Worm (Caenorhabditis elegans): ENCODE results near the gene C46F9.5.

C46F9.5 gene

ce11 chrII:1895278-1895677 lies at the start of gene C46F9.5:
C46F9.5 (plus strand) TSS chrII:1895578.
- TF ChIP-seq ztf-28 (GFP tag; IDR thresholded peaks at IDR 0.05) (no peak), lin-40 (tag; optimal IDR thresholded peaks at IDR 0.05) (no peak)

ce11 chrII:1848109-1848508 lies 47.3 kb upstream of the C46F9.5 start, which contains the start of gene fbxb-97:
fbxb-97 (minus strand) TSS chrII:1848161.
- TF ChIP-seq lag-1 (GFP tag; IDR thresholded peaks at IDR 0.05) (no peak), hmg-1.2 (GFP tag; IDR thresholded peaks at IDR 0.05) (peak; percentile 20; the same call in 1 of the 2 replicates), mxl-1 (tag; optimal IDR thresholded peaks at IDR 0.05) (no peak), madf-6 (GFP tag; IDR thresholded peaks at IDR 0.05) (peak; percentile 42; the same call in 1 of the 2 replicates), F10E7.11 (tag; optimal IDR thresholded peaks at IDR 0.05) (no peak), dpff-1 (tag; optimal IDR thresholded peaks at IDR 0.05) (no peak), egl-18 (GFP tag; IDR thresholded peaks at IDR 0.05) (no peak), ets-4 (GFP tag; optimal IDR thresholded peaks at IDR 0.05) (no peak), F33H1.4 (GFP tag; IDR thresholded peaks at IDR 0.05) (no peak), hrde-1 (tag; optimal IDR thresholded peaks at IDR 0.05; ENCODE audit: borderline replicate concordance) (no peak), snpc-1.1 (tag; optimal IDR thresholded peaks at IDR 0.05; ENCODE audit: insufficient read depth) (no peak), nfyb-1 (GFP tag; IDR thresholded peaks at IDR 0.05) (no peak), sdz-38 (tag; optimal IDR thresholded peaks at IDR 0.05) (no peak), ceh-100 (GFP tag; IDR thresholded peaks at IDR 0.05) (no peak)

ce11 chrII:1850299-1850698 lies 45.1 kb upstream of the C46F9.5 start, which contains the start of gene fbxb-96:
fbxb-96 (minus strand) TSS chrII:1850399.
- TF ChIP-seq bed-1 (GFP tag; IDR thresholded peaks at IDR 0.05) (no peak), egrh-3 (GFP tag; IDR thresholded peaks at IDR 0.05) (no peak), unc-130 (GFP tag; optimal IDR thresholded peaks at IDR 0.05) (no peak), chd-7 (tag; optimal IDR thresholded peaks at IDR 0.05) (no peak), ccch-3 (GFP tag; optimal IDR thresholded peaks at IDR 0.05) (no peak), F57A8.1 (GFP tag; optimal IDR thresholded peaks at IDR 0.05) (no peak), aptf-3 (GFP tag; IDR thresholded peaks at IDR 0.05) (no peak), nhr-179 (tag; optimal IDR thresholded peaks at IDR 0.05) (no peak), fkh-3 (tag; optimal IDR thresholded peaks at IDR 0.05) (no peak), ets-4 (GFP tag; optimal IDR thresholded peaks at IDR 0.05) (no peak)

ce11 chrII:1850840-1851294 lies 44.5 kb upstream of the C46F9.5 start, which contains the start of gene C52E2.3:
C52E2.3 (plus strand) TSS chrII:1851244.
- no peak for TF ChIP-seq fkh-3 (tag; optimal IDR thresholded peaks at IDR 0.05)

ce11 chrII:1851716-1852115 lies 43.7 kb upstream of the C46F9.5 start:
- TF ChIP-seq F37B4.10 (GFP tag; IDR thresholded peaks at IDR 0.05) (no peak), ztf-26 (tag; optimal IDR thresholded peaks at IDR 0.05) (peak; percentile 7), dpff-1 (tag; optimal IDR thresholded peaks at IDR 0.05) (no peak), mcd-1 (GFP tag; IDR thresholded peaks at IDR 0.05) (0 out of 2 replicates have a peak, but pooled peaks have one; percentile 21), him-1 (tag; optimal IDR thresholded peaks at IDR 0.05) (no peak), K11D2.4 (GFP tag; IDR thresholded peaks at IDR 0.05) (no peak), tbp1 (GFP tag; optimal IDR thresholded peaks at IDR 0.05) (peak; percentile 42), nfyb-1 (GFP tag; IDR thresholded peaks at IDR 0.05) (peak; percentile 45; the same call in 1 of the 2 replicates), ztf-22 (GFP tag; optimal IDR thresholded peaks at IDR 0.05) (peak; percentile 82), madf-3 (GFP tag; IDR thresholded peaks at IDR 0.05) (no peak), dox-1 (GFP tag; IDR thresholded peaks at IDR 0.05) (peak; percentile 73), nhr-80 (tag; optimal IDR thresholded peaks at IDR 0.05) (peak; percentile 91), ets-4 (GFP tag; optimal IDR thresholded peaks at IDR 0.05) (peak; percentile 85), atf-7 (tag; optimal IDR thresholded peaks at IDR 0.05) (peak; percentile 56)
